Fruit fly (Drosophila melanogaster) whole organism, embryonic: ENCODE measurements around the gene Dyrk2.

Experiments
- Asciz ChIP-seq: fragments of 200-800 bp; sonication (Bioruptor generic); optimal IDR thresholded peaks from 2 replicates; lab custom pipeline; 2017; ENCODE audit warnings: missing biosample characterization, mild to moderate bottlenecking, missing genetic modification characterization, missing genetic modification reagents
- Bdp1 ChIP-seq: fragments of 200-800 bp; sonication (Bioruptor generic); optimal IDR thresholded peaks from 3 replicates; lab custom pipeline; 2016; ENCODE audit warnings: missing biosample characterization, missing genetic modification characterization
- Bgb ChIP-seq: fragments of 200-800 bp; sonication (Bioruptor generic); IDR thresholded peaks from 2 replicates; pipeline ENCODE4 v1.3.6; 2022; ENCODE audit warnings: missing biosample characterization, missing genetic modification characterization; ENCODE audit not compliant: partially characterized antibody
- CG11085 ChIP-seq: fragments of 200-800 bp; sonication (Bioruptor generic); IDR thresholded peaks from 2 replicates; pipeline ENCODE4 v1.3.6; 2022; ENCODE audit warnings: missing biosample characterization, missing genetic modification characterization
- CG1233 ChIP-seq: fragments of 200-800 bp; sonication (Bioruptor generic); optimal IDR thresholded peaks from 4 replicates; lab custom pipeline; 2018; ENCODE audit warnings: missing biosample characterization, mild to moderate bottlenecking, missing genetic modification characterization
- CG14710 ChIP-seq: fragments of 200-800 bp; sonication (Bioruptor generic); optimal IDR thresholded peaks from 3 replicates; lab custom pipeline; 2019; ENCODE audit warnings: missing biosample characterization, mild to moderate bottlenecking, missing genetic modification characterization, moderate library complexity
- CG14860 ChIP-seq: fragments of 200-800 bp; sonication (Bioruptor generic); IDR thresholded peaks from 3 replicates; pipeline ENCODE4 v1.3.6; 2022; ENCODE audit warnings: missing biosample characterization, missing genetic modification characterization; ENCODE audit not compliant: partially characterized antibody
- CG16813 ChIP-seq: fragments of 200-800 bp; sonication (Bioruptor generic); IDR thresholded peaks from 3 replicates; pipeline ENCODE4 v1.3.6; 2022; ENCODE audit warnings: missing biosample characterization, missing genetic modification characterization; ENCODE audit not compliant: partially characterized antibody
- CG17802 ChIP-seq: fragments of 200-800 bp; sonication (Bioruptor generic); optimal IDR thresholded peaks from 2 replicates; lab custom pipeline; 2018; ENCODE audit warnings: missing biosample characterization, mild to moderate bottlenecking, missing genetic modification characterization, moderate library complexity
- CG1832 ChIP-seq: fragments of 200-800 bp; sonication (Bioruptor generic); optimal IDR thresholded peaks from 2 replicates; lab custom pipeline; 2017; ENCODE audit warnings: missing biosample characterization, mild to moderate bottlenecking, missing genetic modification characterization, inconsistent platforms
- CG18764 ChIP-seq: fragments of 200-800 bp; sonication (Bioruptor generic); optimal IDR thresholded peaks from 3 replicates; lab custom pipeline; 2016; ENCODE audit warnings: missing biosample characterization, missing genetic modification characterization
- CG2875 ChIP-seq: fragments of 200-800 bp; sonication (Bioruptor generic); optimal IDR thresholded peaks from 2 replicates; lab custom pipeline; 2017; ENCODE audit warnings: missing biosample characterization, mild to moderate bottlenecking, missing genetic modification characterization, missing genetic modification reagents
- CG32772 ChIP-seq: fragments of 200-800 bp; sonication (Bioruptor generic); IDR thresholded peaks from 2 replicates; pipeline ENCODE4 v1.3.6; 2022; ENCODE audit warnings: missing biosample characterization, missing genetic modification characterization
- CG34422 ChIP-seq: fragments of 200-800 bp; sonication (Bioruptor generic); IDR thresholded peaks from 3 replicates; pipeline ENCODE4 v1.3.6; 2022; ENCODE audit warnings: missing biosample characterization, missing genetic modification characterization
- CG4820 ChIP-seq: fragments of 200-800 bp; sonication (Bioruptor generic); optimal IDR thresholded peaks from 3 replicates; lab custom pipeline; 2016; ENCODE audit warnings: missing biosample characterization, missing genetic modification characterization
- CG7928 ChIP-seq: fragments of 200-800 bp; sonication (Bioruptor generic); optimal IDR thresholded peaks from 2 replicates; lab custom pipeline; 2017; ENCODE audit warnings: missing biosample characterization, mild to moderate bottlenecking, missing genetic modification characterization
- CG9876 ChIP-seq: fragments of 200-800 bp; sonication (Bioruptor generic); optimal IDR thresholded peaks from 2 replicates; lab custom pipeline; 2016; ENCODE audit warnings: missing biosample characterization, missing genetic modification characterization
- Camta ChIP-seq: fragments of 200-800 bp; sonication (Bioruptor generic); optimal IDR thresholded peaks from 2 replicates; lab custom pipeline; 2016; ENCODE audit warnings: missing biosample characterization, missing genetic modification characterization
- Dad ChIP-seq: fragments of 200-800 bp; sonication (Bioruptor generic); optimal IDR thresholded peaks from 3 replicates; lab custom pipeline; 2016; ENCODE audit warnings: missing biosample characterization, missing genetic modification characterization
- Doc2 ChIP-seq: fragments of 200-800 bp; sonication (Bioruptor generic); IDR thresholded peaks from 2 replicates; pipeline ENCODE4 v1.3.6; 2022; ENCODE audit warnings: missing biosample characterization, missing genetic modification characterization
- E2f1 ChIP-seq: fragments of 200-800 bp; sonication (Bioruptor generic); IDR thresholded peaks from 2 replicates; pipeline ENCODE4 v1.3.6; 2022; ENCODE audit warnings: missing biosample characterization, missing genetic modification characterization
- Hmr ChIP-seq: fragments of 200-800 bp; sonication (Bioruptor generic); optimal IDR thresholded peaks from 3 replicates; lab custom pipeline; 2017; ENCODE audit warnings: mild to moderate bottlenecking, missing biosample characterization, missing genetic modification reagents, missing genetic modification characterization
- Hsf ChIP-seq: fragments of 200-800 bp; sonication (Bioruptor generic); optimal IDR thresholded peaks from 3 replicates; lab custom pipeline; 2016; ENCODE audit warnings: missing biosample characterization, missing genetic modification characterization
- Mrtf ChIP-seq: fragments of 200-800 bp; sonication (Bioruptor generic); IDR thresholded peaks from 3 replicates; pipeline ENCODE4 v1.3.6; 2022; ENCODE audit warnings: missing biosample characterization, missing genetic modification characterization
- NC2β ChIP-seq: fragments of 200-800 bp; sonication (Bioruptor generic); optimal IDR thresholded peaks from 2 replicates; lab custom pipeline; 2016; ENCODE audit warnings: missing biosample characterization, missing genetic modification characterization
- Oaz ChIP-seq: fragments of 200-800 bp; sonication (Bioruptor generic); IDR thresholded peaks from 2 replicates; pipeline ENCODE4 v1.3.6; 2022; ENCODE audit warnings: missing biosample characterization, missing genetic modification characterization
- PHDP ChIP-seq: fragments of 200-800 bp; sonication (Bioruptor generic); optimal IDR thresholded peaks from 3 replicates; lab custom pipeline; 2018; ENCODE audit warnings: missing biosample characterization, mild to moderate bottlenecking, missing genetic modification characterization, moderate library complexity
- Side ChIP-seq: fragments of 200-800 bp; sonication (Bioruptor generic); optimal IDR thresholded peaks from 2 replicates; lab custom pipeline; 2016; ENCODE audit warnings: missing biosample characterization, missing genetic modification characterization
- Sox100B ChIP-seq: fragments of 200-800 bp; sonication (Bioruptor generic); optimal IDR thresholded peaks from 3 replicates; lab custom pipeline; 2018; ENCODE audit warnings: missing biosample characterization, mild to moderate bottlenecking, missing genetic modification characterization
- Sox102F ChIP-seq: fragments of 200-800 bp; sonication (Bioruptor generic); optimal IDR thresholded peaks from 2 replicates; lab custom pipeline; 2018; ENCODE audit warnings: missing biosample characterization, mild to moderate bottlenecking, missing genetic modification characterization, moderate library complexity
- Tbp ChIP-seq: fragments of >200 bp; optimal IDR thresholded peaks from 2 replicates; lab custom pipeline; 2018; ENCODE audit warnings: missing biosample characterization, missing genetic modification characterization
- az2 ChIP-seq: fragments of 200-800 bp; sonication (Bioruptor generic); optimal IDR thresholded peaks from 3 replicates; lab custom pipeline; 2016; ENCODE audit warnings: missing biosample characterization, missing genetic modification characterization
- bcd ChIP-seq: fragments of 200-800 bp; sonication (Bioruptor generic); optimal IDR thresholded peaks from 2 replicates; lab custom pipeline; 2017; ENCODE audit warnings: missing biosample characterization, mild to moderate bottlenecking, missing genetic modification characterization
- bigmax ChIP-seq: fragments of 200-800 bp; sonication (Bioruptor generic); optimal IDR thresholded peaks from 2 replicates; lab custom pipeline; 2018; ENCODE audit warnings: missing biosample characterization, mild to moderate bottlenecking, missing genetic modification characterization
- caup ChIP-seq: fragments of 200-800 bp; sonication (Bioruptor generic); optimal IDR thresholded peaks from 3 replicates; lab custom pipeline; 2017; ENCODE audit warnings: missing biosample characterization, mild to moderate bottlenecking, missing genetic modification characterization, moderate library complexity; ENCODE audit not compliant: severe bottlenecking
- chif ChIP-seq, 2 experiments: fragments of 200-800 bp; sonication (Bioruptor generic); optimal IDR thresholded peaks; 3 replicates each; lab custom pipeline; 2016; ENCODE audit warnings: missing biosample characterization in 2 of 2, missing genetic modification characterization in 2 of 2
- emc ChIP-seq: fragments of 200-800 bp; sonication (Bioruptor generic); optimal IDR thresholded peaks from 2 replicates; lab custom pipeline; 2016; ENCODE audit warnings: missing biosample characterization, missing genetic modification characterization
- gem ChIP-seq: fragments of 200-800 bp; sonication (Bioruptor generic); optimal IDR thresholded peaks from 2 replicates; lab custom pipeline; 2019; ENCODE audit warnings: missing biosample characterization, mild to moderate bottlenecking, missing genetic modification characterization, moderate library complexity
- gro ChIP-seq: fragments of 200-800 bp; sonication (Bioruptor generic); optimal IDR thresholded peaks from 2 replicates; lab custom pipeline; 2016; ENCODE audit warnings: missing biosample characterization, missing genetic modification characterization
- gsb-n ChIP-seq: fragments of 200-800 bp; sonication (Bioruptor generic); optimal IDR thresholded peaks from 3 replicates; lab custom pipeline; 2018; ENCODE audit warnings: missing biosample characterization, mild to moderate bottlenecking, missing genetic modification characterization
- hb ChIP-seq: fragments of 200-800 bp; sonication (Bioruptor generic); IDR thresholded peaks from 3 replicates; pipeline ENCODE4 v1.3.6; 2022; ENCODE audit warnings: missing biosample characterization, missing genetic modification characterization; ENCODE audit not compliant: partially characterized antibody
- her ChIP-seq: fragments of 200-800 bp; sonication (Bioruptor generic); optimal IDR thresholded peaks from 2 replicates; lab custom pipeline; 2016; ENCODE audit warnings: missing biosample characterization, missing genetic modification characterization
- ind ChIP-seq: fragments of 200-800 bp; sonication (Bioruptor generic); optimal IDR thresholded peaks from 3 replicates; lab custom pipeline; 2016; ENCODE audit warnings: missing biosample characterization, missing genetic modification characterization
- klu ChIP-seq: fragments of 200-800 bp; sonication (Bioruptor generic); IDR thresholded peaks from 2 replicates; pipeline ENCODE4 v1.3.6; 2022; ENCODE audit warnings: missing biosample characterization, missing genetic modification characterization
- nom ChIP-seq: fragments of 200-800 bp; sonication (Bioruptor generic); optimal IDR thresholded peaks from 2 replicates; lab custom pipeline; 2017; ENCODE audit warnings: missing biosample characterization, missing genetic modification characterization, mild to moderate bottlenecking, moderate library complexity, missing genetic modification reagents
- p53 ChIP-seq: fragments of 200-800 bp; sonication (Bioruptor generic); optimal IDR thresholded peaks from 2 replicates; lab custom pipeline; 2016; ENCODE audit warnings: missing biosample characterization, missing genetic modification characterization
- rib ChIP-seq: fragments of 200-800 bp; sonication (Bioruptor generic); IDR thresholded peaks from 2 replicates; pipeline ENCODE4 v1.3.6; 2022; ENCODE audit warnings: missing biosample characterization, missing genetic modification characterization
- ro ChIP-seq: fragments of 200-800 bp; sonication (Bioruptor generic); IDR thresholded peaks from 2 replicates; pipeline ENCODE4 v1.3.6; 2022; ENCODE audit warnings: missing biosample characterization, missing genetic modification characterization
- sqz ChIP-seq: fragments of 200-800 bp; sonication (Bioruptor generic); optimal IDR thresholded peaks from 3 replicates; lab custom pipeline; 2018; ENCODE audit warnings: missing biosample characterization, mild to moderate bottlenecking, missing genetic modification characterization
- unc-4 ChIP-seq: fragments of 200-800 bp; sonication (Bioruptor generic); IDR thresholded peaks from 2 replicates; pipeline ENCODE4 v1.3.6; 2022; ENCODE audit warnings: missing biosample characterization, missing genetic modification characterization; ENCODE audit not compliant: partially characterized antibody
- zen ChIP-seq: fragments of 200-800 bp; sonication (Bioruptor generic); optimal IDR thresholded peaks from 3 replicates; lab custom pipeline; 2018; ENCODE audit warnings: missing biosample characterization, mild to moderate bottlenecking, missing genetic modification characterization, moderate library complexity

The Dyrk2 gene

DNA sequence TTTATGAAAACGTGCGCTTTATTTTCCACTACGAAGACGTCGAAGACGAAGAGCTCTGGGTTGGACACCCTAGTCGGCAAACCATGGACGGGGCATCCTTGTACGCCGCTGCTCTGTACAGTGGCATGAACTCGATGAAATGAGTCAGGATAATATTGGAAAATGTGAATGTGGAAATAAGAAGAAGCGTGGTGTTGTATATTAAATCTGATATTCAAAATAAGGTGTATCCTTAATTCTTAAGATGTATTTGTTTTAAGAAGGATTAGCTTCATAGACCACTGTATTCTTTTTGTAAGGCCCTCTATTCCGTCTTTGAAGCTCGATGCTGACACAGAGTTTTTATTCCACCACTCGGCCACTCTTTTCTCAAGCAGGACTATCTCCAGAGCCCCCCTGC, 92.7 kb downstream of the Dyrk2 start (continued):
- TF ChIP-seq NC2β (GFP tag; lab: Kevin White, UChicago) (no peak), emc (no peak), gro (GFP tag; lab: Kevin White, UChicago) (no peak), CG16813 (GFP tag; lab: Robert Waterston, UW) (no peak), Oaz (GFP tag; lab: Robert Waterston, UW) (peak; percentile 43; the same call in 1 of the 2 replicates), klu (GFP tag; lab: Robert Waterston, UW) (no peak; the same call in 1 of the 2 replicates), rib (no peak), zen (tag; lab: Kevin White, UChicago) (no peak), Mrtf (GFP tag; lab: Robert Waterston, UW) (no peak), CG14710 (tag; lab: Kevin White, UChicago) (no peak), CG11085 (GFP tag; lab: Robert Waterston, UW) (no peak), Tbp (GFP tag; lab: Kevin White, UChicago) (no peak), E2f1 (GFP tag; lab: Robert Waterston, UW) (no peak), gem (tag; lab: Kevin White, UChicago) (peak; percentile 60), CG34422 (GFP tag; lab: Robert Waterston, UW) (no peak), Bgb (GFP tag; lab: Robert Waterston, UW) (no peak), CG14860 (no peak), Hsf (peak; percentile 12), hb (GFP tag; lab: Robert Waterston, UW) (no peak), CG1233 (GFP tag; lab: Kevin White, UChicago) (peak; percentile 28), Sox102F (peak; percentile 46), Doc2 (GFP tag; lab: Robert Waterston, UW) (no peak), Asciz (no peak), CG1832 (GFP tag; lab: Kevin White, UChicago) (no peak), chif (GFP tag; optimal IDR thresholded peaks at IDR 0.05; lab: Kevin White, UChicago) (peak in 1 of 2 experiments; percentile 1), gsb-n (no peak), CG18764 (no peak), Dad (no peak), CG2875 (GFP tag; lab: Kevin White, UChicago) (no peak), ro (GFP tag; lab: Robert Waterston, UW) (no peak), CG7928 (no peak), CG4820 (GFP tag; lab: Kevin White, UChicago) (no peak), CG9876 (GFP tag; lab: Kevin White, UChicago) (peak; percentile 6), bcd (peak; percentile 11), Side (peak; percentile 37), bigmax (GFP tag; lab: Kevin White, UChicago) (no peak), Hmr (GFP tag; lab: Kevin White, UChicago) (peak; percentile 70), Sox100B (GFP tag; lab: Kevin White, UChicago) (no peak), az2 (peak; percentile 17), her (GFP tag; lab: Kevin White, UChicago) (no peak), nom (GFP tag; lab: Kevin White, UChicago) (no peak), p53 (no peak), caup (peak; percentile 27), CG32772 (GFP tag; lab: Robert Waterston, UW) (0 out of 2 replicates have a peak, but pooled peaks have one; percentile 15), Bdp1 (GFP tag; lab: Kevin White, UChicago) (no peak), unc-4 (GFP tag; lab: Robert Waterston, UW) (no peak), sqz (GFP tag; lab: Kevin White, UChicago) (no peak), ind (GFP tag; lab: Kevin White, UChicago) (peak; percentile 24), PHDP (peak; percentile 55), CG17802 (tag; lab: Kevin White, UChicago) (no peak), Camta (GFP tag; lab: Kevin White, UChicago) (no peak)
